Worm (Caenorhabditis elegans): ENCODE data around the gene srsx-34.

The srsx-34 gene

ce11 chrV:9088758-9089157 lies 53.0 kb downstream of the srsx-34 start:
- no peak for TF ChIP-seq mab-5 (tag; optimal IDR thresholded peaks at IDR 0.05)
- TF ChIP-seq mls-2 (tag; optimal IDR thresholded peaks at IDR 0.05) = peak; percentile 63

Measured in whole organism, mixed stage, embryonic.